Worm (Caenorhabditis elegans) whole organism, midembryonic: Measurements from ENCODE around the gene mppb-1.

Experiments used
- flt-1 ChIP-seq: fragments of 200-800 bp; sonication (Bioruptor generic); IDR thresholded peaks from 2 replicates; pipeline ENCODE4 v1.3.6; 2022; ENCODE audit warnings: missing genetic modification characterization, missing compliant biosample characterization
- klf-2 ChIP-seq: fragments of 200-800 bp; sonication (Bioruptor generic); conservative IDR thresholded peaks from 2 replicates; pipeline ENCODE4 v1.3.6; 2022; ENCODE audit warnings: missing genetic modification reagents, missing genetic modification characterization, missing compliant biosample characterization
- med-1 ChIP-seq: sonication (generic microtip); optimal IDR thresholded peaks from 2 replicates; lab custom pipeline; 2017; ENCODE audit warnings: missing genetic modification characterization, mild to moderate bottlenecking, missing compliant biosample characterization, antibody characterized with exemption, missing genetic modification reagents; ENCODE audit not compliant: insufficient read depth
- ref-1 ChIP-seq: fragments of 200-800 bp; sonication (Bioruptor generic); conservative IDR thresholded peaks from 2 replicates; pipeline ENCODE4 v1.3.6; 2022; ENCODE audit warnings: missing genetic modification reagents, missing genetic modification characterization, missing compliant biosample characterization
- tab-1 ChIP-seq: fragments of 200-800 bp; sonication (Bioruptor generic); IDR thresholded peaks from 2 replicates; pipeline ENCODE4 v1.3.6; 2022; ENCODE audit warnings: missing genetic modification characterization, missing compliant biosample characterization
- ztf-23 ChIP-seq: fragments of 200-800 bp; sonication (Bioruptor generic); IDR thresholded peaks from 2 replicates; pipeline ENCODE4 v1.3.6; 2022; ENCODE audit warnings: missing genetic modification reagents, missing genetic modification characterization, missing compliant biosample characterization
- ztf-29 ChIP-seq: fragments of 200-800 bp; sonication (Bioruptor generic); IDR thresholded peaks from 2 replicates; pipeline ENCODE4 v1.3.6; 2022; ENCODE audit warnings: missing genetic modification reagents, missing genetic modification characterization, missing compliant biosample characterization

ce11 chrIV:9121545-9121944 is 47.1 kb downstream of the mppb-1 start:
- TF ChIP-seq ztf-23 (no peak), flt-1 (GFP tag; lab: Robert Waterston, UW) (no peak), ztf-29 (no peak), ref-1 (no peak), med-1 (GFP tag; lab: Kevin White, UChicago) (no peak), tab-1 (GFP tag; lab: Robert Waterston, UW) (no peak), klf-2 (GFP tag; lab: Robert Waterston, UW) (no peak)
